Fruit fly (Drosophila melanogaster): ENCODE results near the gene nht.

dm6 chr2L:15271757-15272589 is 46.7 kb downstream of the nht start, which contains the start of gene Cul3:
- TF ChIP-seq Crg-1 (GFP tag; optimal IDR thresholded peaks at IDR 0.05) (peak; percentile 9), Mnt (GFP tag; optimal IDR thresholded peaks at IDR 0.05) (no peak), toe (GFP tag; optimal IDR thresholded peaks at IDR 0.05) (no peak), CG7101 (tag; optimal IDR thresholded peaks at IDR 0.05) (peak; percentile 47), CG14711 (tag; optimal IDR thresholded peaks at IDR 0.05) (peak; percentile 37), kay (GFP tag; ENCODE audit: borderline replicate concordance) (no peak), ovo (GFP tag; optimal IDR thresholded peaks at IDR 0.05) (no peak), pad (GFP tag; optimal IDR thresholded peaks at IDR 0.05) (no peak), Hr96 (GFP tag; optimal IDR thresholded peaks at IDR 0.05) (no peak), bab1 (GFP tag; optimal IDR thresholded peaks at IDR 0.05) (no peak), tj (GFP tag; optimal IDR thresholded peaks at IDR 0.05) (peak; percentile 4), CG11617 (GFP tag; optimal IDR thresholded peaks at IDR 0.05) (peak; percentile 30), cic (GFP tag; optimal IDR thresholded peaks at IDR 0.05) (no peak)

Data from whole organism, adult.